Fruit fly (Drosophila melanogaster) whole organism, larva: ENCODE results near the gene Taf2.

Experiments
- noc ChIP-seq: fragments of 200-800 bp; sonication (Bioruptor generic); optimal IDR thresholded peaks from 3 replicates; lab custom pipeline; 2019; ENCODE audit warnings: missing biosample characterization, mild to moderate bottlenecking, missing genetic modification characterization, moderate library complexity

Taf2 gene

dm6 chr3L:9888630-9889130 lies at the start of gene Taf2, which contains the start of gene CalpB:
Gene Taf2, minus strand, starts transcription at chr3L:9888683.
Gene CalpB, plus strand, starts transcription at chr3L:9888762.
- TF ChIP-seq noc (tag; lab: Kevin White, UChicago): peak; percentile 79

DNA sequence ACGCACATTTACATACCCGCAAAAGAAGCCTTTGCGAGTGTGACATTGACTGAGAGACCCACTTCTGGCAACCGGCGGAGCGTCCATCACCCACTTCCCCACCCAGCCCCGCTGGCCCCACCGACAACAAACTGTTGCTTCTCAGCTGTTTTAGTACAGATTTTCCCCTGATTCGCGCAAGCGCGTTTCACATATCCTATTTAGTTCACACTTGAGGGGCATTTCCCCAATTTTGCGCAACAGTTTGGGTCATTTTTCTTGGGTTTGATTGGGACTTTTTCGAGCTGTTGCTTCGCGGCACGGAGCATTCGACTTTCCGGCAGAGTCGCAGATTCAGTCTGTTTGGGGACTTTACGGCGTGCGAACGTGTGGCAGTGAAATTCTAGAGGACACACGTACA lies 38.7 kb upstream of the Taf2 start:
- no peak for TF ChIP-seq noc (tag; lab: Kevin White, UChicago)

DNA sequence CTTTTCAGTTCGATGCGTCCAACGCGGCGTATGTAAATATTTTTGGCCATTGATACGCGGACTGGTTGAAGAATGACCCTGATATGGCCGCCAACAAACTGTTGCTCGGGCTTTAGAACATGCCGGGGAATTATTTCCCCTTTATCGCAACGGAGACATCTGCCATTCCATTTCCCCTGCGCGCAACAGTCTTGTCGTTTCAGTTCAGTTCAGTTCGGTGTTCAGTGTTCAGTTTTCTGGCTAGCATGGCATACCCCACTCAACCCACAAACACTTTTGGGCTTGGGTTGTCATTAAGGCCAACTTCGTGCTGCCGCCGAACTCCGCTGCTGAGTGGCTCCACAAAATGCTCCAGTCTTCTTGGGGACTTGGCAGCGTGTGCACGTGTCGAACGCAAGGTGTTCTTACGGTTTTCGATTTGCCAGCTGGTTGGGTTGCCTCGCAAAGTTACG lies 19.3 kb upstream of the Taf2 start, which contains the start of gene bma:
bma (plus strand) TSS at position 402 of the 452 bp plus-strand sequence.
- TF ChIP-seq noc (tag; lab: Kevin White, UChicago): no peak

dm6 chr3L:9904988-9905387 lies 16.5 kb upstream of the Taf2 start:
- TF ChIP-seq noc (tag; lab: Kevin White, UChicago): no peak

DNA sequence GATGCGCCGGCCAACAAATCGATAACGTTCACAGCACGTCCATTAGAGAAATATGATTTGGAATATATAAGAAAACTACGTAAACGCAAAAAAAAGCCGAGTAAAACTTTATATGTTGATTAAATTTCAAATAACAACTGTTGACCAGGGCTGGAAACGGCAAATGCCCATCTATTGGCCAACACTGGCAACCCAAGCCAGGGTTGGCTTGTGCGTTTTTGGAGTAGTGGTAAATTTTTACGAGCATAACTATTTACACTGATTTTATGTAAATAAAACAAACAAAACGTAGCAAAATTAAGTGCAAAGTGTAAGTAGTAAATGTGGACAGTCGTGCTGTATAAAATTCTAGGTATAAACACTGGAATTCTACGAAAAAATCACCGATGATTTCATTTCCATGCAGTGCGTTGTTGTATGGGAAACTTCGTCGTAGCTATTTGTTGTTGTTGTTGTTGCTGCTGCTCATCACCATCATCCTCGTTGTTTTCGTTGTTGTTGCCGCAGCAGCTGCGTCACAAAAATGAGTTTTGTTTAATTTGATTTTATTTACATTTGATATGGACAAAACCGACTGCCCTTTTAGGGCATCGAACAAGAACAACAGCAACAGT lies 10.7 kb upstream of the Taf2 start, which contains the start of gene nudE:
nudE (plus strand) TSS at position 196 of the 614 bp plus-strand sequence.
- TF ChIP-seq noc (tag; lab: Kevin White, UChicago): peak; percentile 11

- TF ChIP-seq noc (tag; lab: Kevin White, UChicago): no peak
Measured at dm6 chr3L:9898355-9898754, 9.9 kb upstream of the Taf2 start, which contains the start of the genes CG6707 and CG46387. Gene CG6707, minus strand, starts transcription at chr3L:9898575. Gene CG46387, plus strand, starts transcription at chr3L:9898626.

DNA sequence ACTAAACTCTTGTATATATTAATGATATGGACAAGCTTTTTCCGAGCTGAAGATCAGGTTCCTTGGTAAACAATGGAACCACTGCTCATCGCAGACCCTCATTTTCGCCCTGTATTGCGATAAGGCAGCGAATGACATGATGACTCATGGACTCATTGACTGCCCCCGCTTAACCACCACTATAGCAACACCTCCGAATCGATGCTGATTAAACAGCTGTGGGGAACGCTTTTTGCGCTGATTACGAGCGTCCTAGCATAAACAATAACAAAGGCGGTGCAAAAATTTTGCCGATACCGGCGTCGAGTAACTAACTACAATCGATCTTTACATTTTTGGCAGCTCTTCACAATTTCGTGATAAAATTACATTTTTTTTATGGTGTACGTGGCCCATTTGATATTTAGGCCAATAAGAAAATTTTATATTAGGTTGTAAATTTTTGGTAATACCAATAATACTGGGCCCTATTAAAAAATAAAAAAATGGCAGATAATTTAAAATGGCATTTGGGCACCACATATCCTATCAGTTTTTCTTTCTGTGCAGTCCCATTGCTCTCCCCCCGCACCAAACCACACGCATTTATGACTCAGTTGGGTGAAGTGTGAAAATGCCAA lies 8.8 kb upstream of the Taf2 start:
- TF ChIP-seq noc (tag; lab: Kevin White, UChicago): peak; percentile 58

DNA sequence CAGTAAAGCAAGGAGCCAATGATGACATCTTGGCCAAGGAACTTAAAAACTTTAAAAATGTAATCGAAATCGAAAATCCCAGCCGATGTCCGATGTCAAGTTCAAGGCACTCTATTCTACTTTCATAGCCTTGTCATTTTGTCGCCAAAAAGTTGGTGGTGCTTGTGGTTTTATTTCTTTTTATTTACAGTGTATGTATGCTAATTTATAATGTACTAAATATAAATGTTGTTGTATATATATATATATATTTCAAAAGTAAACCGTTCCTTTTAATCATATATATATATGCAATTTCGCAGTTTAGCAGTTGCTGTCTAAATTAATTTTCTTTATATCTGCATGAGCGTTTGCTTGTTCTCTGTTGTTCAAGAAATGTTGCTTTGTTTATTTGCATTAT lies 6.2 kb upstream of the Taf2 start, which contains the start of the genes CG6709 and Hez:
CG6709 (minus strand) TSS at position 101 of the 400 bp plus-strand sequence.
Hez (minus strand) TSS at position 101 of the 400 bp plus-strand sequence.
- no peak for TF ChIP-seq noc (tag; lab: Kevin White, UChicago)

dm6 chr3L:9893983-9894382 lies 5.5 kb upstream of the Taf2 start:
- TF ChIP-seq noc (tag; lab: Kevin White, UChicago): no peak

- TF ChIP-seq noc (tag; lab: Kevin White, UChicago): no peak
Measured at dm6 chr3L:9878685-9879084, 9.8 kb downstream of the Taf2 start, which contains the start of gene CG34382. Gene CG34382, plus strand, starts transcription at chr3L:9878985.

- TF ChIP-seq noc (tag; lab: Kevin White, UChicago): no peak
Measured at dm6 chr3L:9872035-9872434, 16.4 kb downstream of the Taf2 start.

DNA sequence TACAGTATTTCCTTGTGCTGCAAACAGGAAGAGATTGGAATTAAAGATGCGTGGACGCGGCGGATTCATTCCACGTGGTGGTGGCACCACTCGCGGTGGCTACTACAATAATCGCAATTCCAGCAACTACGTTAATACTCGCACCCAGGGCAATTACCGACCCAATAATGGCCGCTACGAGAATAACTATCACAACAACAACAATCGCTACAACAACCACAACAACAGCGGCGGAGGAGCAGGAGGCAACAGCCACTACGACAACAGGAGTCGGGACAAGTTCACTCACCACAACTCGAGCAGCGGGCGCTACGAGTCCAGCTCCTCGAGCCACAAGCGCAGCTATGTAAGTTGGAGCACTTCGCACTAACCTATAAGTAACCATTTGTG lies 23.4 kb downstream of the Taf2 start:
- TF ChIP-seq noc (tag; lab: Kevin White, UChicago): no peak

DNA sequence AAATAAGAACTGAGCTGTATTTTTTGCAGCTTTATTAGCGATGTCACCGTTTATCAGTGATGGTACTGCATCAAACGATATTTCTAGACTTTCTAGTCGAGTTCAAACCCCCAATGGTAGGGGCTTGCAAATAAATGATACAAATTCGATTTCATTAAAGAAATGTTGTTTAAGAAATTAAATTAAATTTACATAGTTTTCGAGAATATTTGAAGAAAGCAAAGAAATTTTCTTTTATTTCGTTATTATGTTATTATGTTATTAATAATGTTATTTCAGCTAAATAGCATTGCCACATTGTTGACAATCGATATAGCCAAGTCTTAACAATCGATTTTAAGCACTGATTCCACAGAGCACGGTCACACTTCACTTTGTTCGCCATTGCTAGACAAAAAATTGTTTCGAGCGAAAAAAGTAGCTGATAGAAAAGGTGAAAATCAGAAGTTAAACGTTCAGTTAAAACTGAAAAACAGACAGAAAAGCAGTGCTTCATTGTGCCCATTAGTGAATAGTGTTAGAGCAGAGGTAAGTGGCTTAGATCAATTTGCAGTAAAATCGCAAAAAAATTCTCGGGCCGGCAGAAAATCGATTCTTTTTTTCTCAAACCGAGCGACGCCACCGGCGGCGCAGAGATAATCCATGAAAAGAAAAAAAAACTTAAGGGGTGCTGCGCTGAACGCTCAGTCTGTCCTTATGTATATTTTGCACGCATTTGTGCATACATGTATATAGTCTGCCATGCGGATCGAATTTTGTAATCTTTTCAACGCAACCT lies 24.0 kb downstream of the Taf2 start, which contains the start of the genes iPLA2-VIA and Ciz1:
iPLA2-VIA (minus strand) TSS at position 75 of the 778 bp plus-strand sequence.
Ciz1 (plus strand) TSS at position 365 of the 778 bp plus-strand sequence.
- TF ChIP-seq noc (tag; lab: Kevin White, UChicago): no peak

- no peak for TF ChIP-seq noc (tag; lab: Kevin White, UChicago)
Measured at dm6 chr3L:9863656-9864055, 24.8 kb downstream of the Taf2 start.

DNA sequence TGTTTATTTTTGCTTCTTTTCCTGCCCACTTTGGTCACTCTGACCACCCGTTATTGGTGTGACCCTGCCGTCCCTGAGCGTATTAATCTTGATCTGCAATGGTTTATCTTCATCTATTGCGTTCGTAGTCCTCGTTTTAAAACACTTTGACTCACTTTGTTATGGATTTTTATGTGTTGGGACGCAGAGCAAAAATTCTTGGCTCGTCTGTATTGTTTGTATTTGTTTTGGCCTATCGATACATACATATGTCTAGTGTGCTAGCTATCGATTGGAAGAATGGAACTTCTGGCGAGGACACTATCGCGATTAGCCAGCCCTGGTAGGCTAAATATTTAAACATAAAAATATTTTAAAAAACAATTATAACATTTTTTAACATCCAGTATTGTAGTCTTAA lies 28.9 kb downstream of the Taf2 start, which contains the start of gene CG10809:
CG10809 (minus strand) TSS at position 266 of the 400 bp plus-strand sequence.
- TF ChIP-seq noc (tag; lab: Kevin White, UChicago): no peak
